Worm (Caenorhabditis elegans) whole organism, L4 larva: Measurements from ENCODE around the gene nlp-57.

Source experiments
- D1046.2 ChIP-seq: fragments of 200-800 bp; sonication (Bioruptor generic); IDR thresholded peaks from 2 replicates; pipeline ENCODE4 v1.3.6; 2022; ENCODE audit warnings: missing genetic modification characterization, missing compliant biosample characterization
- R02D3.7 ChIP-seq: fragments of 150-350 bp; sonication (generic microtip); optimal IDR thresholded peaks from 3 replicates; lab custom pipeline; 2014; ENCODE audit warnings: missing biosample characterization, missing genetic modification characterization
- T26A8.4 ChIP-seq: fragments of 200-800 bp; sonication (Bioruptor generic); IDR thresholded peaks from 2 replicates; pipeline ENCODE4 v1.3.6; 2022; ENCODE audit warnings: missing genetic modification characterization, missing compliant biosample characterization
- aha-1 ChIP-seq: fragments of 150-350 bp; peaks from one replicate; lab custom pipeline; 2014; ENCODE audit warnings: missing biosample characterization, missing genetic modification characterization
- ceh-44 ChIP-seq: fragments of 200-800 bp; sonication (Bioruptor generic); IDR thresholded peaks from 2 replicates; pipeline ENCODE4 v1.3.6; 2022; ENCODE audit warnings: missing genetic modification reagents, missing genetic modification characterization, missing compliant biosample characterization
- cey-2 ChIP-seq: sonication (generic microtip); optimal IDR thresholded peaks from 3 replicates; lab custom pipeline; 2017; ENCODE audit warnings: missing genetic modification characterization, mild to moderate bottlenecking, missing compliant biosample characterization, antibody characterized with exemption, borderline replicate concordance; ENCODE audit not compliant: insufficient read depth
- daf-16 ChIP-seq, 3 experiments: sonication (generic microtip); optimal IDR thresholded peaks; 2 replicates each; lab custom pipeline; 2016 to 2017; ENCODE audit warnings: missing genetic modification characterization in 3 of 3, missing genetic modification reagents in 3 of 3, mild to moderate bottlenecking in 2 of 3, missing compliant biosample characterization in 2 of 3, missing biosample characterization in 1 of 3, moderate library complexity in 1 of 3
- daf-8 ChIP-seq: fragments of 200-800 bp; sonication (Bioruptor generic); IDR thresholded peaks from 2 replicates; pipeline ENCODE4 v1.3.6; 2022; ENCODE audit warnings: missing genetic modification characterization, missing compliant biosample characterization
- egl-27 ChIP-seq: sonication (generic microtip); optimal IDR thresholded peaks from 3 replicates; lab custom pipeline; 2017; ENCODE audit warnings: missing biosample characterization, missing genetic modification reagents, missing genetic modification characterization
- fkh-10 ChIP-seq: fragments of 150-350 bp; optimal IDR thresholded peaks from 2 replicates; lab custom pipeline; 2014; ENCODE audit warnings: missing biosample characterization, missing genetic modification reagents, missing genetic modification characterization
- fos-1 ChIP-seq: fragments of 150-350 bp; optimal IDR thresholded peaks from 2 replicates; lab custom pipeline; 2014; ENCODE audit warnings: missing biosample characterization, missing genetic modification characterization
- hif-1 ChIP-seq, 2 experiments: sonication (generic microtip); optimal IDR thresholded peaks; 2 replicates each; lab custom pipeline; 2016 to 2017; ENCODE audit warnings: missing compliant biosample characterization in 2 of 2, missing genetic modification characterization in 2 of 2, missing genetic modification reagents in 2 of 2, missing genotype in 2 of 2, mild to moderate bottlenecking in 1 of 2
- lin-1 ChIP-seq: fragments of 200-800 bp; sonication (Bioruptor generic); IDR thresholded peaks from 2 replicates; pipeline ENCODE4 v1.3.6; 2022; ENCODE audit warnings: missing genetic modification reagents, missing genetic modification characterization, missing compliant biosample characterization
- lin-15B ChIP-seq: fragments of 150-350 bp; sonication (generic microtip); optimal IDR thresholded peaks from 3 replicates; lab custom pipeline; 2014; ENCODE audit warnings: missing biosample characterization, missing genetic modification characterization
- lir-3 ChIP-seq: sonication (generic microtip); optimal IDR thresholded peaks from 2 replicates; lab custom pipeline; 2016; ENCODE audit warnings: mild to moderate bottlenecking, missing genetic modification characterization, missing compliant biosample characterization
- madf-5 ChIP-seq, 2 experiments: fragments of 200-800 bp; sonication (Bioruptor generic); IDR thresholded peaks; 2 replicates each; pipeline ENCODE4 v1.3.6; 2022; ENCODE audit warnings: missing compliant biosample characterization in 2 of 2, missing genetic modification characterization in 2 of 2
- madf-9 ChIP-seq: fragments of 200-800 bp; sonication (Bioruptor generic); conservative IDR thresholded peaks from 2 replicates; pipeline ENCODE4 v1.3.6; 2022; ENCODE audit warnings: missing genetic modification reagents, missing genetic modification characterization, missing compliant biosample characterization
- mes-2 ChIP-seq: sonication (generic microtip); optimal IDR thresholded peaks from 2 replicates; lab custom pipeline; 2016; ENCODE audit warnings: missing genotype, mild to moderate bottlenecking, missing genetic modification characterization, missing compliant biosample characterization; ENCODE audit not compliant: poor library complexity, severe bottlenecking
- mxl-3 ChIP-seq: fragments of 200-800 bp; sonication (Bioruptor generic); optimal IDR thresholded peaks from 2 replicates; lab custom pipeline; 2018; ENCODE audit warnings: mild to moderate bottlenecking, missing genetic modification characterization, missing compliant biosample characterization
- nhr-25 ChIP-seq: sonication (generic microtip); optimal IDR thresholded peaks from 2 replicates; lab custom pipeline; 2017; ENCODE audit warnings: missing genetic modification characterization, mild to moderate bottlenecking, missing compliant biosample characterization, antibody characterized with exemption, moderate library complexity, borderline replicate concordance; ENCODE audit not compliant: insufficient read depth
- nhr-42 ChIP-seq: fragments of 200-800 bp; sonication (Bioruptor generic); IDR thresholded peaks from 2 replicates; pipeline ENCODE4 v1.3.6; 2022; ENCODE audit warnings: missing genetic modification characterization, missing compliant biosample characterization
- nhr-6 ChIP-seq: fragments of 150-350 bp; optimal IDR thresholded peaks from 2 replicates; lab custom pipeline; 2014; ENCODE audit warnings: missing biosample characterization, missing genetic modification characterization
- nhr-76 ChIP-seq: fragments of 150-350 bp; optimal IDR thresholded peaks from 2 replicates; lab custom pipeline; 2014; ENCODE audit warnings: missing biosample characterization, missing genetic modification characterization
- pqm-1 ChIP-seq: sonication (generic microtip); optimal IDR thresholded peaks from 2 replicates; lab custom pipeline; 2017; ENCODE audit warnings: missing biosample characterization, missing genetic modification characterization
- rbr-2 ChIP-seq: sonication (generic microtip); optimal IDR thresholded peaks from 2 replicates; lab custom pipeline; 2016; ENCODE audit warnings: missing genotype, missing genetic modification characterization, missing compliant biosample characterization
- sdz-12 ChIP-seq: fragments of 200-800 bp; sonication (Bioruptor generic); optimal IDR thresholded peaks from 2 replicates; lab custom pipeline; 2018; ENCODE audit warnings: mild to moderate bottlenecking, missing genetic modification characterization, missing compliant biosample characterization
- snpc-4 ChIP-seq: fragments of 150-350 bp; optimal IDR thresholded peaks from 2 replicates; lab custom pipeline; 2014; ENCODE audit warnings: missing biosample characterization, missing genetic modification characterization
- spr-1 ChIP-seq: sonication (generic microtip); optimal IDR thresholded peaks from 2 replicates; lab custom pipeline; 2016; ENCODE audit warnings: mild to moderate bottlenecking, missing genetic modification characterization, missing compliant biosample characterization
- spr-3 ChIP-seq: fragments of 200-800 bp; sonication (Bioruptor generic); optimal IDR thresholded peaks from 2 replicates; lab custom pipeline; 2018; ENCODE audit warnings: mild to moderate bottlenecking, missing genetic modification characterization, missing compliant biosample characterization
- tag-97 ChIP-seq: fragments of 200-800 bp; sonication (Bioruptor generic); IDR thresholded peaks from 2 replicates; pipeline ENCODE4 v1.3.6; 2022; ENCODE audit warnings: missing genetic modification characterization, missing compliant biosample characterization
- tra-1 ChIP-seq: fragments of 200-800 bp; sonication (Bioruptor generic); IDR thresholded peaks from 2 replicates; pipeline ENCODE4 v1.3.6; 2022; ENCODE audit warnings: missing genetic modification reagents, missing genetic modification characterization, missing compliant biosample characterization
- unc-130 ChIP-seq: sonication (generic microtip); optimal IDR thresholded peaks from 2 replicates; lab custom pipeline; 2016; ENCODE audit warnings: missing genetic modification reagents, missing genetic modification characterization, missing compliant biosample characterization
- zip-11 ChIP-seq: fragments of 200-800 bp; sonication (Bioruptor generic); IDR thresholded peaks from 2 replicates; pipeline ENCODE4 v1.3.6; 2022; ENCODE audit warnings: missing genetic modification characterization, missing compliant biosample characterization
- ztf-11 ChIP-seq: fragments of 150-350 bp; optimal IDR thresholded peaks from 2 replicates; lab custom pipeline; 2014; ENCODE audit warnings: missing biosample characterization, missing genetic modification characterization
- ztf-7 ChIP-seq: fragments of 150-350 bp; optimal IDR thresholded peaks from 2 replicates; lab custom pipeline; 2014; ENCODE audit warnings: missing biosample characterization, missing genetic modification characterization

nlp-57 gene

DNA sequence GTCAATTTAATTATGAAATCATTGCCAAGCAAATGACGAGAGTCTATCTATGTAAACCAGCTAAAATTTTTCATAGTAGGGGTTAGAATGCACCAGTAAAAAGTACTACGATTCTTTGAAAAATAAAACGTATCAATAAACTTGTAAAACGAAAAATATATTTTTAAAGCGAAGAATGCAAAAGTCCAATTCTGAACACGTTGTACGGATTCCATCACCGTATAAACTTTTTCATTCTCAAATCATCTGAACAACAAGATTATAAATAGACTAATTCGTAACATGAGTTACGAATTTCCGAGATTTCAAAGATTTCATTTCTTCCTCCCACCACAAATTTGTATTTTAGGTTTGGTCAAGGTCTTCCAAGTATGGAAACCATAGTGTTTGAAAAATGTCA is at the start of gene nlp-57:
TSS of gene nlp-57 (plus strand) at position 301 of the 400 bp plus-strand sequence.
- TF ChIP-seq tra-1 (GFP tag; lab: Robert Waterston, UW) = no peak
- TF ChIP-seq, all 104 proteins: peak for 0

DNA sequence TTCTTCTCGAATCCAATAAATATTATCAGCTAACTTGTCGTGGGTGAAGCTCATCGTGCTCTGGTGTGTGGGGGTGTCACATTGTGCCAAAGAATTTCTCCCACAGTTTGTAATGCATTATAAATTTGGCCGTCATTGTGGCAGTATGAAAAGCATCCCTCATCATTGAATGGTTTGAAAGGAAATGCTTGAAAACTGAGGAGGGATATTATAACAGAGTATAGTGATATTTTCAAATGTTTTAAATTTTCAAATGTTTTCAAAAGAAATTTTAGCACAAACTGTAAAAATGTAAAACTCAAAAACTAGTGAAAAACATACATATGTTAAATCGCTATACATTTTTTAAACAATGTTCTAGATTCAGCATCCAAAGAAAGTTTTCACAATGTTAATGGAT is 47.9 kb upstream of the nlp-57 start, which contains the start of gene C03A3.3:
TSS of gene C03A3.3 (minus strand) at position 101 of the 400 bp plus-strand sequence.
- TF ChIP-seq fos-1 (no peak), egl-27 (no peak), ceh-44 (GFP tag; lab: Robert Waterston, UW) (no peak), tag-97 (GFP tag; lab: Robert Waterston, UW) (no peak), fkh-10 (no peak), snpc-4 (tag; lab: Kevin White, UChicago) (no peak), lir-3 (tag; lab: Kevin White, UChicago) (no peak), sdz-12 (GFP tag; lab: Kevin White, UChicago) (no peak), nhr-76 (no peak), R02D3.7 (tag; lab: Kevin White, UChicago) (no peak), mxl-3 (GFP tag; lab: Kevin White, UChicago) (no peak), daf-8 (GFP tag; lab: Robert Waterston, UW) (no peak), D1046.2 (GFP tag; lab: Robert Waterston, UW) (no peak), rbr-2 (tag; lab: Kevin White, UChicago) (no peak), hif-1 (tag; optimal IDR thresholded peaks at IDR 0.05; lab: Kevin White, UChicago) (no peak), spr-3 (GFP tag; lab: Kevin White, UChicago) (no peak)

DNA sequence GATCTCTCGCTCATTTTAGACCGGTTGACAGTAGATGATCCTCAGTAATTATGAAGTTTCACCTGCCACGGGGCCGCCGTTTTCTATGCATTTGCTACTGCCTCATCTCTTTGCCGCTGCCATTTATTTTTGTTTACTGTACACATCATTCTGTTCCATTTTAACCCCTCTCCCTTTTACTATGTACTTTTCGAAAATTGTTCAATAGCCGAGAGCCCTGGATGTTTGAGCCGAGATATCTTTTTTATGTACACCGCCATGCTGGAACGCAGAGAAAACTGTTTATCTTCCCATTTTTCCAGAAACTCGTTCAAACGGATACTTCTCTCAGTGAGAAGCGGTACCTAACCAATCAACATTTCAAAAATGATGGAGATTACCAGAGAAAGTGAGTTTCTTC is 46.0 kb upstream of the nlp-57 start, which contains the start of gene ifa-1:
TSS of gene ifa-1 (plus strand) at position 301 of the 400 bp plus-strand sequence.
- no peak for TF ChIP-seq spr-3 (GFP tag; lab: Kevin White, UChicago)
- no peak for TF ChIP-seq zip-11 (GFP tag; lab: Robert Waterston, UW)
- TF ChIP-seq lin-15B (tag; lab: Kevin White, UChicago) = no peak
- TF ChIP-seq unc-130 = no peak
- no peak for TF ChIP-seq daf-16 (GFP tag; optimal IDR thresholded peaks at IDR 0.05; lab: Kevin White, UChicago)
- TF ChIP-seq daf-16 (tag; optimal IDR thresholded peaks at IDR 0.05; lab: Kevin White, UChicago) = no peak

DNA sequence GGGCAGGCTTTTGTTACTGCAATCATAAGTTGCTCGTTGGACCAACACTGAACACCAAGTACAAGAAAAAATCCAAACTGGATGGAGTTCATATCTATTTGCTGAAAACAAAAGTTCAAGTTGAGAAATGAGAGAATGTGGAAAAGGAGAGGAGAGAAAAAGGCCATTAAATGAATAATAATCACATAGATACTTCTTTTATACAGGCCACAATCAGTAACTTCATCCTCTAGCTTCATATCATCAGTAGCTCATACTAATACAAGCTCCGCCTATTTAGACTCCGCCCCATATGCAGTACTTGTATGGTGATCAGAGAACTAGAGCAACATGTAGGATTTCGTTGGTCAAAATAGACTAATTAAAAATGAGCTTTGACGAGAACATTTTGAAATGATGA is 37.6 kb upstream of the nlp-57 start, which contains the start of gene F38B2.2:
TSS of gene F38B2.2 (minus strand) at position 101 of the 400 bp plus-strand sequence.
- no peak for TF ChIP-seq nhr-6
- no peak for TF ChIP-seq T26A8.4
- no peak for TF ChIP-seq mes-2 (tag; lab: Kevin White, UChicago)
- no peak for TF ChIP-seq lir-3 (tag; lab: Kevin White, UChicago)
- no peak for TF ChIP-seq madf-5 (GFP tag; IDR thresholded peaks at IDR 0.05; lab: Robert Waterston, UW)
- no peak for TF ChIP-seq nhr-25 (tag; lab: Kevin White, UChicago)
- no peak for TF ChIP-seq spr-1
- TF ChIP-seq cey-2 = no peak
- TF ChIP-seq ztf-11 = no peak
- TF ChIP-seq nhr-42 (GFP tag; lab: Robert Waterston, UW) = no peak
- no peak for TF ChIP-seq madf-9
- no peak for TF ChIP-seq pqm-1 (tag; lab: Kevin White, UChicago)

DNA sequence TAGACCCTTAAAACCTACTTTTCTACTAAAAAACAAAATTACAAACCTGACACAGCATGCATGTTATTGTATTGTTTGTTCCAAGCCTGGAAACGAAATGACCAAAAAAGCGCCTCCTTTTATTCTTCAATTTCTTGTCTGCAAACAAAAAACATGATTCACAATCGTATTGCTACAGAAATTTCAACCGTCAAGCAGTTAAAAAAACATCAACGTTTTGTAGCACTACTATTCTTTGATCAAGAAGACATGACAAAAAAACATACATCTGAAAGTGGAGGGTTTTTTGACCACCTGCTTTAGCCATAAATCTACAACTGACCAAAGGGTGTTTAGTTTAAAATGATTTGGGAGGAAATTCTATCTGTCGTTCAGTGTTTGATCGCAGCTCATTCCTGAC is 35.7 kb upstream of the nlp-57 start, which contains the start of gene F38B2.6:
TSS of gene F38B2.6 (minus strand) at position 101 of the 400 bp plus-strand sequence.
- TF ChIP-seq aha-1 (peak; percentile 26), mes-2 (tag; lab: Kevin White, UChicago) (no peak), lin-1 (GFP tag; lab: Robert Waterston, UW) (no peak), ztf-7 (tag; lab: Kevin White, UChicago) (no peak)
